Fruit fly (Drosophila melanogaster): Measurements from ENCODE around the gene nac.

Gene nac

dm6 chr3R:8336012-8336567, 32.3 kb upstream of the nac start (continued):
- TF ChIP-seq CG7839 (tag; optimal IDR thresholded peaks at IDR 0.05) (peak; percentile 13), CG17829 (tag; optimal IDR thresholded peaks at IDR 0.05) (peak; percentile 48), Sry-β (GFP tag; optimal IDR thresholded peaks at IDR 0.05) (no peak), tup (GFP tag; optimal IDR thresholded peaks at IDR 0.05) (no peak), trem (tag; optimal IDR thresholded peaks at IDR 0.05) (peak; percentile 7), gsb (GFP tag; IDR thresholded peaks at IDR 0.05) (no peak), caup (GFP tag; optimal IDR thresholded peaks at IDR 0.05; ENCODE audit: severe bottlenecking) (no peak), wor (GFP tag; IDR thresholded peaks at IDR 0.05) (no peak), CG6813 (GFP tag; optimal IDR thresholded peaks at IDR 0.05) (no peak), pho (GFP tag; optimal IDR thresholded peaks at IDR 0.05) (no peak), mld (GFP tag; IDR thresholded peaks at IDR 0.05; ENCODE audit: partially characterized antibody) (no peak), phol (tag; optimal IDR thresholded peaks at IDR 0.05) (peak; percentile 36), vnd (GFP tag; IDR thresholded peaks at IDR 0.05; ENCODE audit: partially characterized antibody) (no peak), Fer1 (GFP tag; optimal IDR thresholded peaks at IDR 0.05) (no peak), cwo (GFP tag; optimal IDR thresholded peaks at IDR 0.05) (no peak), toy (GFP tag; IDR thresholded peaks at IDR 0.05) (no peak), pnt (GFP tag; optimal IDR thresholded peaks at IDR 0.05) (no peak), nerfin-2 (GFP tag; IDR thresholded peaks at IDR 0.05; ENCODE audit: partially characterized antibody) (no peak), CG10321 (GFP tag; IDR thresholded peaks at IDR 0.05) (no peak), Xrp1 (GFP tag; IDR thresholded peaks at IDR 0.05) (no peak; the same call in 1 of the 2 replicates), Antp (GFP tag; optimal IDR thresholded peaks at IDR 0.05) (no peak), CG15696 (tag; optimal IDR thresholded peaks at IDR 0.05) (peak; percentile 84), CG4854 (GFP tag; optimal IDR thresholded peaks at IDR 0.05) (no peak), E2f1 (GFP tag; IDR thresholded peaks at IDR 0.05) (no peak), HmgZ (tag; optimal IDR thresholded peaks at IDR 0.05) (no peak), CG4404 (GFP tag; IDR thresholded peaks at IDR 0.05) (peak; percentile 39), sd (tag; optimal IDR thresholded peaks at IDR 0.05) (no peak), CG18262 (tag; optimal IDR thresholded peaks at IDR 0.05) (peak; percentile 51), kni (GFP tag; optimal IDR thresholded peaks at IDR 0.05) (no peak), Scr (GFP tag; IDR thresholded peaks at IDR 0.05; ENCODE audit: partially characterized antibody) (no peak), ham (GFP tag; IDR thresholded peaks at IDR 0.05) (no peak), CG9727 (GFP tag; optimal IDR thresholded peaks at IDR 0.05) (peak; percentile 62), sens (GFP tag) (peak; percentile 79), lola (GFP tag; optimal IDR thresholded peaks at IDR 0.05) (peak in 1 of 3 experiments; percentile 61), CG16815 (GFP tag; optimal IDR thresholded peaks at IDR 0.05) (peak; percentile 33), CG1603 (tag; optimal IDR thresholded peaks at IDR 0.05) (no peak), bsh (GFP tag; optimal IDR thresholded peaks at IDR 0.05) (peak in 1 of 2 experiments; percentile 1), da (GFP tag; optimal IDR thresholded peaks at IDR 0.05) (no peak), CG2199 (GFP tag; IDR thresholded peaks at IDR 0.05) (no peak), Rfx (GFP tag; IDR thresholded peaks at IDR 0.05) (no peak), CG12236 (GFP tag; optimal IDR thresholded peaks at IDR 0.05) (no peak), CG1529 (GFP tag; optimal IDR thresholded peaks at IDR 0.05) (no peak), CG12391 (tag; optimal IDR thresholded peaks at IDR 0.05) (peak; percentile 48), crp (GFP tag; optimal IDR thresholded peaks at IDR 0.05) (no peak), Hand (GFP tag; optimal IDR thresholded peaks at IDR 0.05) (no peak), scrt (GFP tag; optimal IDR thresholded peaks at IDR 0.05) (no peak), HHEX (GFP tag; optimal IDR thresholded peaks at IDR 0.05) (no peak), gcm (GFP tag; optimal IDR thresholded peaks at IDR 0.05) (no peak), CG4424 (GFP tag; optimal IDR thresholded peaks at IDR 0.05) (no peak)

Data from whole organism, embryonic.